Fruit fly (Drosophila melanogaster): ENCODE results near the gene Rubicon.

dm6 chrX:8681822-8682632 is 5.2 kb downstream of the Rubicon start:
- TF ChIP-seq CG6808 (GFP tag; optimal IDR thresholded peaks at IDR 0.05) (no peak), Eip93F (GFP tag; optimal IDR thresholded peaks at IDR 0.05) (no peak), CG3919 (GFP tag; optimal IDR thresholded peaks at IDR 0.05) (no peak)

All from whole organism, prepupa.